Fruit fly (Drosophila melanogaster) whole organism, embryonic: ENCODE results near the gene Tsen34.
A peak's percentile ranks its signal among the peaks of the same experiment; 100 is the strongest.

ENCODE experiments used
- Awh ChIP-seq: fragments of 200-800 bp; sonication (Bioruptor generic); IDR thresholded peaks from 2 replicates; pipeline ENCODE4, ENCODE4 v1.3.6; 2022; ENCODE audit warnings: missing biosample characterization, missing genetic modification characterization
- CG10274 ChIP-seq: fragments of 200-800 bp; sonication (Bioruptor generic); optimal IDR thresholded peaks from 3 replicates; lab custom pipeline; 2017; ENCODE audit warnings: missing biosample characterization, mild to moderate bottlenecking, missing genetic modification characterization
- CG10565 ChIP-seq: fragments of 200-800 bp; sonication (Bioruptor generic); optimal IDR thresholded peaks from 3 replicates; lab custom pipeline; 2016; ENCODE audit warnings: missing biosample characterization, mild to moderate bottlenecking, missing genetic modification characterization
- CG11247 ChIP-seq: fragments of 200-800 bp; sonication (Bioruptor generic); IDR thresholded peaks from 2 replicates; pipeline ENCODE4 v1.3.6; 2022; ENCODE audit warnings: missing biosample characterization, missing genetic modification characterization
- CG11456 ChIP-seq: fragments of 200-800 bp; sonication (Bioruptor generic); IDR thresholded peaks from 3 replicates; pipeline ENCODE4 v1.3.6; 2022; ENCODE audit warnings: missing biosample characterization, missing genetic modification characterization
- CG11696 ChIP-seq: fragments of 200-800 bp; sonication (Bioruptor generic); IDR thresholded peaks from 2 replicates; pipeline ENCODE4 v1.3.6; 2022; ENCODE audit warnings: missing biosample characterization, missing genetic modification characterization
- CG12769 ChIP-seq: fragments of 200-800 bp; sonication (Bioruptor generic); optimal IDR thresholded peaks from 2 replicates; lab custom pipeline; 2019; ENCODE audit warnings: missing biosample characterization, mild to moderate bottlenecking, missing genetic modification characterization, moderate library complexity
- CG13894 ChIP-seq: fragments of 200-800 bp; sonication (Bioruptor generic); optimal IDR thresholded peaks from 3 replicates; lab custom pipeline; 2018; ENCODE audit warnings: missing biosample characterization, mild to moderate bottlenecking, missing genetic modification characterization, moderate library complexity
- CG15514 ChIP-seq: fragments of 200-800 bp; sonication (Bioruptor generic); optimal IDR thresholded peaks from 3 replicates; lab custom pipeline; 2017; ENCODE audit warnings: missing biosample characterization, missing genetic modification characterization, mild to moderate bottlenecking, moderate library complexity, missing genetic modification reagents
- CG16779 ChIP-seq: fragments of 200-800 bp; sonication (Bioruptor generic); IDR thresholded peaks from 2 replicates; pipeline ENCODE4 v1.3.6; 2022; ENCODE audit warnings: missing biosample characterization, missing genetic modification characterization
- CG17359 ChIP-seq: fragments of 200-800 bp; sonication (Bioruptor generic); optimal IDR thresholded peaks from 3 replicates; lab custom pipeline; 2018; ENCODE audit warnings: missing biosample characterization, mild to moderate bottlenecking, missing genetic modification characterization, moderate library complexity
- CG18011 ChIP-seq: fragments of 200-800 bp; sonication (Bioruptor generic); optimal IDR thresholded peaks from 2 replicates; lab custom pipeline; 2017; ENCODE audit warnings: missing biosample characterization, missing genetic modification characterization, mild to moderate bottlenecking, moderate library complexity, missing genotype
- CG18599 ChIP-seq: fragments of 200-800 bp; sonication (Bioruptor generic); optimal IDR thresholded peaks from 3 replicates; lab custom pipeline; 2017; ENCODE audit warnings: missing biosample characterization, missing genetic modification characterization, mild to moderate bottlenecking, moderate library complexity, missing genetic modification reagents
- CG2889 ChIP-seq: fragments of 200-800 bp; sonication (Bioruptor generic); IDR thresholded peaks from 3 replicates; pipeline ENCODE4 v1.3.6; 2022; ENCODE audit warnings: missing biosample characterization, missing genetic modification characterization
- CG32767 ChIP-seq: fragments of 200-800 bp; sonication (Bioruptor generic); IDR thresholded peaks from 2 replicates; pipeline ENCODE4 v1.3.6; 2022; ENCODE audit warnings: missing biosample characterization, missing genetic modification characterization
- CG33213 ChIP-seq: fragments of 200-800 bp; sonication (Bioruptor generic); optimal IDR thresholded peaks from 3 replicates; lab custom pipeline; 2016; ENCODE audit warnings: missing biosample characterization, missing genetic modification characterization
- CG33557 ChIP-seq: fragments of 200-800 bp; sonication (Bioruptor generic); optimal IDR thresholded peaks from 2 replicates; lab custom pipeline; 2019; ENCODE audit warnings: missing biosample characterization, mild to moderate bottlenecking, missing genetic modification characterization, moderate library complexity
- CG42726 ChIP-seq: fragments of 200-800 bp; sonication (Bioruptor generic); IDR thresholded peaks from 2 replicates; pipeline ENCODE4 v1.3.6; 2022; ENCODE audit warnings: missing biosample characterization, missing genetic modification characterization; ENCODE audit not compliant: partially characterized antibody
- CG6254 ChIP-seq: fragments of 200-800 bp; sonication (Bioruptor generic); optimal IDR thresholded peaks from 3 replicates; lab custom pipeline; 2017; ENCODE audit warnings: mild to moderate bottlenecking, missing biosample characterization, missing genetic modification reagents, missing genetic modification characterization
- CG7963 ChIP-seq: fragments of 200-800 bp; sonication (Bioruptor generic); IDR thresholded peaks from 3 replicates; pipeline ENCODE4 v1.3.6; 2022; ENCODE audit warnings: missing biosample characterization, missing genetic modification characterization; ENCODE audit not compliant: partially characterized antibody
- CG8944 ChIP-seq: fragments of 200-800 bp; sonication (Bioruptor generic); optimal IDR thresholded peaks from 3 replicates; lab custom pipeline; 2016; ENCODE audit warnings: missing biosample characterization, missing genetic modification characterization
- CG9932 ChIP-seq: fragments of 200-800 bp; sonication (Bioruptor generic); IDR thresholded peaks from 2 replicates; pipeline ENCODE4 v1.3.6; 2022; ENCODE audit warnings: missing biosample characterization, missing genetic modification characterization
- Camta ChIP-seq: fragments of 200-800 bp; sonication (Bioruptor generic); optimal IDR thresholded peaks from 2 replicates; lab custom pipeline; 2016; ENCODE audit warnings: missing biosample characterization, missing genetic modification characterization
- CrebB ChIP-seq: fragments of 200-800 bp; sonication (Bioruptor generic); optimal IDR thresholded peaks from 3 replicates; lab custom pipeline; 2018; ENCODE audit warnings: missing biosample characterization, mild to moderate bottlenecking, missing genetic modification characterization
- Dip3 ChIP-seq: fragments of 200-800 bp; sonication (Bioruptor generic); optimal IDR thresholded peaks from 3 replicates; lab custom pipeline; 2016; ENCODE audit warnings: missing biosample characterization, missing genetic modification characterization
- Fer1 ChIP-seq: fragments of 200-800 bp; sonication (Bioruptor generic); optimal IDR thresholded peaks from 2 replicates; lab custom pipeline; 2017; ENCODE audit warnings: missing biosample characterization, mild to moderate bottlenecking, missing genetic modification characterization
- H15 ChIP-seq: fragments of 200-800 bp; sonication (Bioruptor generic); IDR thresholded peaks from 3 replicates; pipeline ENCODE4 v1.3.6; 2022; ENCODE audit warnings: missing biosample characterization, missing genetic modification characterization
- HLH4C ChIP-seq: fragments of 200-800 bp; sonication (Bioruptor generic); IDR thresholded peaks from 3 replicates; pipeline ENCODE4 v1.3.6; 2022; ENCODE audit warnings: missing biosample characterization, missing genetic modification characterization; ENCODE audit not compliant: partially characterized antibody
- Hmx ChIP-seq: fragments of 200-800 bp; sonication (Bioruptor generic); optimal IDR thresholded peaks from 2 replicates; lab custom pipeline; 2016; ENCODE audit warnings: missing biosample characterization, missing genetic modification characterization
- Hr51 ChIP-seq, 2 experiments: fragments of 200-800 bp; sonication (Bioruptor generic); optimal IDR thresholded peaks; 2 replicates in 1 of 2; 3 replicates in 1 of 2; lab custom pipeline; 2016 to 2018; ENCODE audit warnings: missing biosample characterization in 2 of 2, missing genetic modification characterization in 2 of 2, mild to moderate bottlenecking in 1 of 2, moderate library complexity in 1 of 2
- Hsf ChIP-seq: fragments of 200-800 bp; sonication (Bioruptor generic); optimal IDR thresholded peaks from 3 replicates; lab custom pipeline; 2016; ENCODE audit warnings: missing biosample characterization, missing genetic modification characterization
- Lim3 ChIP-seq: fragments of 200-800 bp; sonication (Bioruptor generic); IDR thresholded peaks from 2 replicates; pipeline ENCODE4 v1.3.6; 2022; ENCODE audit warnings: missing biosample characterization, missing genetic modification characterization
- Lpt ChIP-seq: fragments of >200 bp; optimal IDR thresholded peaks from 2 replicates; lab custom pipeline; 2018; ENCODE audit warnings: missing biosample characterization, missing genetic modification characterization
- MTF-1 ChIP-seq: fragments of 200-800 bp; sonication (Bioruptor generic); optimal IDR thresholded peaks from 2 replicates; lab custom pipeline; 2018; ENCODE audit warnings: missing biosample characterization, mild to moderate bottlenecking, missing genetic modification characterization, borderline replicate concordance
- Mes4 ChIP-seq: fragments of 200-800 bp; sonication (Bioruptor generic); optimal IDR thresholded peaks from 2 replicates; lab custom pipeline; 2016; ENCODE audit warnings: missing biosample characterization, missing genetic modification characterization
- PHDP ChIP-seq: fragments of 200-800 bp; sonication (Bioruptor generic); optimal IDR thresholded peaks from 3 replicates; lab custom pipeline; 2018; ENCODE audit warnings: missing biosample characterization, mild to moderate bottlenecking, missing genetic modification characterization, moderate library complexity
- Sry-β ChIP-seq: fragments of 200-800 bp; sonication (Bioruptor generic); optimal IDR thresholded peaks from 2 replicates; lab custom pipeline; 2018; ENCODE audit warnings: missing biosample characterization, mild to moderate bottlenecking, missing genetic modification characterization, moderate library complexity
- chm ChIP-seq: fragments of 200-800 bp; sonication (Bioruptor generic); IDR thresholded peaks from 2 replicates; pipeline ENCODE4 v1.3.6; 2022; ENCODE audit warnings: missing biosample characterization, missing genetic modification characterization
- dm ChIP-seq: fragments of 200-800 bp; sonication (Bioruptor generic); optimal IDR thresholded peaks from 3 replicates; lab custom pipeline; 2016; ENCODE audit warnings: missing biosample characterization, missing genetic modification characterization
- dmrt99B ChIP-seq: fragments of 200-800 bp; sonication (Bioruptor generic); optimal IDR thresholded peaks from 2 replicates; lab custom pipeline; 2018; ENCODE audit warnings: missing biosample characterization, mild to moderate bottlenecking, missing genetic modification characterization, moderate library complexity
- exex ChIP-seq: fragments of 200-800 bp; sonication (Bioruptor generic); optimal IDR thresholded peaks from 4 replicates; lab custom pipeline; 2018; ENCODE audit warnings: missing biosample characterization, mild to moderate bottlenecking, missing genetic modification characterization, moderate library complexity
- fd102C ChIP-seq: fragments of 200-800 bp; sonication (Bioruptor generic); optimal IDR thresholded peaks from 2 replicates; lab custom pipeline; 2018; ENCODE audit warnings: missing biosample characterization, mild to moderate bottlenecking, missing genetic modification characterization, moderate library complexity
- hth ChIP-seq: fragments of >200 bp; optimal IDR thresholded peaks from 2 replicates; lab custom pipeline; 2017; ENCODE audit warnings: inconsistent platforms
- klu ChIP-seq: fragments of 200-800 bp; sonication (Bioruptor generic); IDR thresholded peaks from 2 replicates; pipeline ENCODE4 v1.3.6; 2022; ENCODE audit warnings: missing biosample characterization, missing genetic modification characterization
- phol ChIP-seq: fragments of 200-800 bp; sonication (Bioruptor generic); optimal IDR thresholded peaks from 3 replicates; lab custom pipeline; 2018; ENCODE audit warnings: missing biosample characterization, mild to moderate bottlenecking, missing genetic modification characterization, moderate library complexity
- shn ChIP-seq: fragments of 200-800 bp; sonication (Bioruptor generic); optimal IDR thresholded peaks from 3 replicates; lab custom pipeline; 2016; ENCODE audit warnings: missing biosample characterization, missing genetic modification characterization
- so ChIP-seq: fragments of 200-800 bp; sonication (Bioruptor generic); IDR thresholded peaks from 3 replicates; pipeline ENCODE4 v1.3.6; 2022; ENCODE audit warnings: missing biosample characterization, missing genetic modification characterization
- stwl ChIP-seq: fragments of 200-800 bp; sonication (Bioruptor generic); optimal IDR thresholded peaks from 3 replicates; lab custom pipeline; 2018; ENCODE audit warnings: missing biosample characterization, mild to moderate bottlenecking, missing genetic modification characterization, moderate library complexity
- twi ChIP-seq: fragments of 200-800 bp; optimal IDR thresholded peaks from 2 replicates; lab custom pipeline; 2019; ENCODE audit warnings: missing biosample characterization, mild to moderate bottlenecking, missing genetic modification characterization, moderate library complexity
- wdn ChIP-seq: fragments of 200-800 bp; sonication (Bioruptor generic); IDR thresholded peaks from 2 replicates; pipeline ENCODE4 v1.3.6; 2022; ENCODE audit warnings: missing biosample characterization, missing genetic modification characterization

Gene Tsen34

dm6 chr3L:14790127-14790589, 28.5 kb upstream of the Tsen34 start (continued):
- TF ChIP-seq Lim3 (GFP tag; lab: Robert Waterston, UW), result no peak
- peak; percentile 84 for TF ChIP-seq shn (GFP tag; lab: Kevin White, UChicago)
- TF ChIP-seq wdn, result peak; percentile 54
- peak in 1 of 2 experiments; percentile 81 for TF ChIP-seq Hr51 (GFP tag; optimal IDR thresholded peaks at IDR 0.05; lab: Kevin White, UChicago)
- TF ChIP-seq Mes4 (GFP tag; lab: Kevin White, UChicago), result peak; percentile 82
- TF ChIP-seq CG12769, result no peak
- TF ChIP-seq CG8944, result peak; percentile 88
- TF ChIP-seq PHDP (tag; lab: Kevin White, UChicago), result peak; percentile 70
- TF ChIP-seq Camta (GFP tag; lab: Kevin White, UChicago), result peak; percentile 88
- peak; percentile 77 for TF ChIP-seq Fer1 (GFP tag; lab: Kevin White, UChicago)
- TF ChIP-seq CG18011 (GFP tag; lab: Kevin White, UChicago), result peak; percentile 71
- no peak for TF ChIP-seq exex (tag; lab: Kevin White, UChicago)
- TF ChIP-seq MTF-1, result peak; percentile 59
- peak; percentile 66 for TF ChIP-seq Hmx (GFP tag; lab: Kevin White, UChicago)
- peak; percentile 76 for TF ChIP-seq HLH4C
- peak; percentile 4 for TF ChIP-seq CG10565
- TF ChIP-seq CG6254, result no peak
- peak; percentile 18 for TF ChIP-seq fd102C (GFP tag; lab: Kevin White, UChicago)
- 0 out of 2 replicates have a peak, but pooled peaks have one; percentile 14 for TF ChIP-seq CG11696 (GFP tag; lab: Robert Waterston, UW)
- peak; percentile 57; the same call in 1 of the 2 replicates for TF ChIP-seq Awh (GFP tag; lab: Robert Waterston, UW)
- TF ChIP-seq phol, result peak; percentile 75
- TF ChIP-seq twi (tag; lab: Kevin White, UChicago), result peak; percentile 43
- TF ChIP-seq CG11456 (GFP tag; lab: Robert Waterston, UW), result peak; percentile 76
- TF ChIP-seq CG32767 (GFP tag; lab: Robert Waterston, UW), result peak; percentile 74
- TF ChIP-seq dm (GFP tag; lab: Kevin White, UChicago), result peak; percentile 83
- TF ChIP-seq H15 (GFP tag; lab: Robert Waterston, UW), result peak; percentile 75; the same call in 1 of the 3 replicates
- TF ChIP-seq CG9932 (GFP tag; lab: Robert Waterston, UW), result peak; percentile 90
- peak; percentile 77; the same call in 2 of the 3 replicates for TF ChIP-seq so
- TF ChIP-seq CrebB (tag; lab: Kevin White, UChicago), result peak; percentile 60
- TF ChIP-seq CG2889 (GFP tag; lab: Robert Waterston, UW), result 0 out of 3 replicates have a peak, but pooled peaks have one; percentile 54
- no peak for TF ChIP-seq Lpt (GFP tag; lab: Kevin White, UChicago)
- TF ChIP-seq CG7963 (GFP tag; lab: Robert Waterston, UW), result 0 out of 3 replicates have a peak, but pooled peaks have one; percentile 61
- peak; percentile 75 for TF ChIP-seq CG15514 (GFP tag; lab: Kevin White, UChicago)
- TF ChIP-seq CG11247 (GFP tag; lab: Robert Waterston, UW), result peak; percentile 82
- TF ChIP-seq Hsf (GFP tag; lab: Kevin White, UChicago), result peak; percentile 90
- no peak for TF ChIP-seq hth (lab: Kevin White, UChicago)
- TF ChIP-seq CG17359 (tag; lab: Kevin White, UChicago), result peak; percentile 63
- TF ChIP-seq dmrt99B (tag; lab: Kevin White, UChicago), result no peak
- peak; percentile 61 for TF ChIP-seq chm (GFP tag; lab: Robert Waterston, UW)
- TF ChIP-seq CG18599 (GFP tag; lab: Kevin White, UChicago), result peak; percentile 79
- TF ChIP-seq CG33213 (GFP tag; lab: Kevin White, UChicago), result peak; percentile 70
- peak; percentile 63 for TF ChIP-seq CG42726 (GFP tag; lab: Robert Waterston, UW)
- peak; percentile 37 for TF ChIP-seq CG10274
- TF ChIP-seq CG33557 (GFP tag; lab: Kevin White, UChicago), result peak; percentile 4
- TF ChIP-seq Sry-β, result peak; percentile 28
- TF ChIP-seq CG16779 (GFP tag; lab: Robert Waterston, UW), result peak; percentile 74
- TF ChIP-seq Dip3 (GFP tag; lab: Kevin White, UChicago), result peak; percentile 87
- no peak for TF ChIP-seq CG13894 (tag; lab: Kevin White, UChicago)
- TF ChIP-seq stwl, result peak; percentile 68
- TF ChIP-seq klu (GFP tag; lab: Robert Waterston, UW), result peak; percentile 82
